Fruit fly (Drosophila melanogaster) S2 (cell line): ENCODE results near the gene Lgr1.

Experiments used
- CG8478 ChIP-seq: fragments of >200 bp; optimal IDR thresholded peaks from 2 replicates; lab custom pipeline; 2018
- CTCF ChIP-seq, 2 experiments: fragments of >200 bp; optimal IDR thresholded peaks; 2 replicates each; lab custom pipeline; 2018

DNA sequence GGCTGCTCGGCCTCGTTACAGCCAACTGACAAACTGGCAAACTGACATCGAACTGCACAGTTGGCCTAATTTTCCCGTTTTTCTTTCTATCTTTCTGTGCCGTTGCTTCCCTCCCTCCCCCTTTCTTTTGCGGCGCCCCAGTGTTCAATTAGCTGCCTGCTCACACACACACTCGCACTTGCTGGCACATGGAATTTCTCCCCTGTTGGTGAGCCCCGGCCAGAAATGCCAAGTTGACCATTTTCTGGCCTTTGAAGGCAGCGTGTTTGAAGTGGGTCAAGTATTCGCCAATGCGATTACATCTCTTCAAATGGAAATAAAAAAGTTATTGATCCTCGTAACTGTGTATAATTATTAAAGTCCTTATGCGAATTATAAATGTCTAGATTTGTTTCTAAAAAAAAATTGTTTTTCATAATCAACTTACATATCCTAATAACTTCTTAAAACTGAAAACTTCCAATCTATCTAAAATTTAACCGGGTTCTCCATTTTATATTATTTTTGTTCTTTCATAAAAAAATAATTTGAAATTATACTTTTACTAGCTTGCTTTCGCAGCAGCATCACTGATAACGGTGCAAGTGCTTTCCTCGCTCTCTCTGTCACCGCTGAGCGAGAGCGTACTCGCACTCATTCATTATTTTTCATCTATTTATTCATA, 44.8 kb upstream of the Lgr1 start:
- TF ChIP-seq CG8478 (lab: Kevin White, UChicago): no peak
- TF ChIP-seq CTCF (optimal IDR thresholded peaks at IDR 0.05; lab: Kevin White, UChicago): no peak
